Fruit fly (Drosophila melanogaster): Measurements from ENCODE around the gene GCS1.

The GCS1 gene

dm6 chrX:11339868-11340548, 7.8 kb downstream of the GCS1 start, which contains the start of the genes CG34348 and Kap3 (continued):
- TF ChIP-seq cwo (GFP tag; optimal IDR thresholded peaks at IDR 0.05) (no peak), hb (GFP tag; IDR thresholded peaks at IDR 0.05; ENCODE audit: partially characterized antibody) (no peak), Drgx (GFP tag; IDR thresholded peaks at IDR 0.05) (0 out of 2 replicates have a peak, but pooled peaks have one; percentile 25), sqz (GFP tag; optimal IDR thresholded peaks at IDR 0.05) (peak; percentile 13)

dm6 chrX:11338973-11339867, 8.6 kb downstream of the GCS1 start:
- no peak for TF ChIP-seq fru (optimal IDR thresholded peaks at IDR 0.05)
- TF ChIP-seq p53 (GFP tag; optimal IDR thresholded peaks at IDR 0.05) = no peak
- peak; percentile 26 to 86 for TF ChIP-seq crp (GFP tag; optimal IDR thresholded peaks at IDR 0.05)
- TF ChIP-seq CG9932 (GFP tag; IDR thresholded peaks at IDR 0.05) = peak; percentile 78
- TF ChIP-seq Lhr (GFP tag; optimal IDR thresholded peaks at IDR 0.05) = peak; percentile 19
- peak; percentile 45 for TF ChIP-seq shn (GFP tag; optimal IDR thresholded peaks at IDR 0.05)
- TF ChIP-seq hth (optimal IDR thresholded peaks at IDR 0.05) = no peak
- no peak for TF ChIP-seq lov (optimal IDR thresholded peaks at IDR 0.05)
- 0 out of 3 replicates have a peak, but pooled peaks have one; percentile 29 for TF ChIP-seq lov (GFP tag; IDR thresholded peaks at IDR 0.05)
- peak; percentile 89 for TF ChIP-seq kah (GFP tag; optimal IDR thresholded peaks at IDR 0.05)
- TF ChIP-seq bcd (GFP tag; optimal IDR thresholded peaks at IDR 0.05) = peak; percentile 16
- no peak for TF ChIP-seq CG4707 (GFP tag; optimal IDR thresholded peaks at IDR 0.05)
- TF ChIP-seq CG6689 (GFP tag; IDR thresholded peaks at IDR 0.05) = no peak
- TF ChIP-seq dmrt11E (tag; optimal IDR thresholded peaks at IDR 0.05) = no peak
- TF ChIP-seq CG6654 (GFP tag; optimal IDR thresholded peaks at IDR 0.05) = no peak
- TF ChIP-seq tap (tag; optimal IDR thresholded peaks at IDR 0.05) = no peak
- TF ChIP-seq CG1602 (GFP tag; optimal IDR thresholded peaks at IDR 0.05) = no peak
- TF ChIP-seq chinmo (GFP tag; IDR thresholded peaks at IDR 0.05; ENCODE audit: partially characterized antibody) = peak; percentile 92; the same call in 3 of the 4 replicates
- no peak for TF ChIP-seq ap (GFP tag; IDR thresholded peaks at IDR 0.05)
- TF ChIP-seq aop (GFP tag; IDR thresholded peaks at IDR 0.05) = no peak; the same call in none of the 2 replicates
- TF ChIP-seq CG1024 (GFP tag; IDR thresholded peaks at IDR 0.05) = no peak
- no peak for TF ChIP-seq ab (GFP tag; optimal IDR thresholded peaks at IDR 0.05)
- no peak for TF ChIP-seq CG4730 (GFP tag; IDR thresholded peaks at IDR 0.05)
- no peak for TF ChIP-seq Gsc (GFP tag; IDR thresholded peaks at IDR 0.05)
- no peak for TF ChIP-seq fd64A (GFP tag; optimal IDR thresholded peaks at IDR 0.05)
- TF ChIP-seq sima (GFP tag; optimal IDR thresholded peaks at IDR 0.05) = no peak
- TF ChIP-seq ATbp (GFP tag; optimal IDR thresholded peaks at IDR 0.05) = no peak
- TF ChIP-seq CG13296 (GFP tag; optimal IDR thresholded peaks at IDR 0.05) = no peak
- peak; percentile 9 for TF ChIP-seq unpg (GFP tag; optimal IDR thresholded peaks at IDR 0.05)
- TF ChIP-seq toy (GFP tag; IDR thresholded peaks at IDR 0.05) = no peak
- TF ChIP-seq h (optimal IDR thresholded peaks at IDR 0.05) = no peak
- TF ChIP-seq Fer3 (tag; optimal IDR thresholded peaks at IDR 0.05) = no peak
- TF ChIP-seq CG14710 (tag; optimal IDR thresholded peaks at IDR 0.05) = peak; percentile 76
- peak; percentile 84 for TF ChIP-seq CG34224 (GFP tag; IDR thresholded peaks at IDR 0.05; ENCODE audit: partially characterized antibody)
- TF ChIP-seq Drgx (GFP tag; IDR thresholded peaks at IDR 0.05) = no peak
- TF ChIP-seq gcm (GFP tag; optimal IDR thresholded peaks at IDR 0.05) = no peak
- TF ChIP-seq CG2129 (GFP tag; IDR thresholded peaks at IDR 0.05; ENCODE audit: partially characterized antibody) = peak; percentile 61
- TF ChIP-seq Chrac-16 (GFP tag; optimal IDR thresholded peaks at IDR 0.05) = peak; percentile 47
- TF ChIP-seq tgo (GFP tag; IDR thresholded peaks at IDR 0.05) = no peak
- peak; percentile 35 for TF ChIP-seq abd-A (tag; optimal IDR thresholded peaks at IDR 0.05)
- TF ChIP-seq CG16813 (GFP tag; IDR thresholded peaks at IDR 0.05; ENCODE audit: partially characterized antibody) = peak; percentile 91
- TF ChIP-seq CG14050 (GFP tag; IDR thresholded peaks at IDR 0.05) = no peak
- TF ChIP-seq CG4404 (GFP tag; IDR thresholded peaks at IDR 0.05) = peak; percentile 31; the same call in 1 of the 2 replicates
